Worm (Caenorhabditis elegans) whole organism, young adult: Measurements from ENCODE around the gene str-27.
"Not testable (repeated sequence)": the region's sequence is repeated elsewhere in the genome, so short reads cannot be mapped to it uniquely, and the experiment has no call there.

ENCODE experiments used
- B0035.1 ChIP-seq: sonication (generic microtip); optimal IDR thresholded peaks from 2 replicates; lab custom pipeline; 2016; ENCODE audit warnings: missing genetic modification characterization, mild to moderate bottlenecking, missing compliant biosample characterization, missing genotype, missing genetic modification reagents
- F22D6.2 ChIP-seq: sonication (generic microtip); optimal IDR thresholded peaks from 2 replicates; lab custom pipeline; 2016; ENCODE audit warnings: mild to moderate bottlenecking, missing genetic modification characterization, missing compliant biosample characterization
- F23B12.7 ChIP-seq: sonication (generic microtip); optimal IDR thresholded peaks from 2 replicates; lab custom pipeline; 2017; ENCODE audit warnings: missing genetic modification characterization, mild to moderate bottlenecking, missing compliant biosample characterization, antibody characterized with exemption, moderate library complexity; ENCODE audit not compliant: insufficient read depth
- F39B2.1 ChIP-seq: fragments of 200-800 bp; sonication (Bioruptor generic); IDR thresholded peaks from 2 replicates; pipeline ENCODE4 v1.3.6; 2022; ENCODE audit warnings: missing genetic modification reagents, missing genetic modification characterization, missing compliant biosample characterization
- K11D2.4 ChIP-seq: fragments of 200-800 bp; sonication (Bioruptor generic); IDR thresholded peaks from 2 replicates; pipeline ENCODE4 v1.3.6; 2022; ENCODE audit warnings: missing genetic modification reagents, missing genetic modification characterization, missing compliant biosample characterization
- K12H6.12 ChIP-seq: fragments of 200-800 bp; sonication (Bioruptor generic); optimal IDR thresholded peaks from 2 replicates; lab custom pipeline; 2018; ENCODE audit warnings: mild to moderate bottlenecking, missing genetic modification characterization, missing compliant biosample characterization
- T07F8.4 ChIP-seq: sonication (generic microtip); optimal IDR thresholded peaks from 2 replicates; lab custom pipeline; 2016; ENCODE audit warnings: mild to moderate bottlenecking, missing genetic modification characterization, moderate library complexity, missing compliant biosample characterization
- Y53F4B.3 ChIP-seq: fragments of 200-800 bp; sonication (Bioruptor generic); IDR thresholded peaks from 2 replicates; pipeline ENCODE4 v1.3.6; 2022; ENCODE audit warnings: missing genetic modification reagents, missing genetic modification characterization, missing compliant biosample characterization
- akir-1 ChIP-seq: fragments of 200-800 bp; sonication (Bioruptor generic); optimal IDR thresholded peaks from 2 replicates; lab custom pipeline; 2018; ENCODE audit warnings: mild to moderate bottlenecking, missing genetic modification characterization, moderate library complexity, missing compliant biosample characterization
- athp-1 ChIP-seq: sonication (generic microtip); optimal IDR thresholded peaks from 2 replicates; lab custom pipeline; 2017; ENCODE audit warnings: mild to moderate bottlenecking, missing genetic modification characterization, missing compliant biosample characterization
- attf-3 ChIP-seq: fragments of 200-800 bp; sonication (Bioruptor generic); conservative IDR thresholded peaks from 2 replicates; pipeline ENCODE4 v1.3.6; 2022; ENCODE audit warnings: missing genetic modification reagents, missing genetic modification characterization, missing compliant biosample characterization
- attf-5 ChIP-seq: fragments of 200-800 bp; sonication (Bioruptor generic); optimal IDR thresholded peaks from 2 replicates; lab custom pipeline; 2018; ENCODE audit warnings: mild to moderate bottlenecking, missing genetic modification characterization, missing compliant biosample characterization
- ceh-40 ChIP-seq: fragments of 200-800 bp; sonication (Bioruptor generic); IDR thresholded peaks from 2 replicates; pipeline ENCODE4 v1.3.6; 2022; ENCODE audit warnings: missing genetic modification characterization, missing compliant biosample characterization
- ceh-58 ChIP-seq: fragments of 200-800 bp; sonication (Bioruptor generic); IDR thresholded peaks from 2 replicates; pipeline ENCODE4 v1.3.6; 2022; ENCODE audit warnings: missing genetic modification characterization, missing compliant biosample characterization
- ceh-79 ChIP-seq: sonication (generic microtip); optimal IDR thresholded peaks from 2 replicates; lab custom pipeline; 2017; ENCODE audit warnings: mild to moderate bottlenecking, missing genetic modification characterization, missing compliant biosample characterization
- chd-7 ChIP-seq: sonication (generic microtip); optimal IDR thresholded peaks from 2 replicates; lab custom pipeline; 2016; ENCODE audit warnings: mild to moderate bottlenecking, missing genetic modification characterization, moderate library complexity, missing compliant biosample characterization
- die-1 ChIP-seq: sonication (generic microtip); optimal IDR thresholded peaks from 2 replicates; lab custom pipeline; 2016; ENCODE audit warnings: missing genotype, mild to moderate bottlenecking, missing genetic modification characterization, missing compliant biosample characterization
- dox-1 ChIP-seq: fragments of 200-800 bp; sonication (Bioruptor generic); IDR thresholded peaks from 2 replicates; pipeline ENCODE4 v1.3.6; 2022; ENCODE audit warnings: missing genetic modification reagents, missing genetic modification characterization, missing compliant biosample characterization
- ekl-4 ChIP-seq: fragments of 200-800 bp; sonication (Bioruptor generic); IDR thresholded peaks from 2 replicates; pipeline ENCODE4 v1.3.6; 2022; ENCODE audit warnings: missing genetic modification reagents, missing genetic modification characterization, missing compliant biosample characterization
- ets-4 ChIP-seq: fragments of 200-800 bp; sonication (Bioruptor generic); optimal IDR thresholded peaks from 2 replicates; lab custom pipeline; 2018; ENCODE audit warnings: mild to moderate bottlenecking, missing genetic modification characterization, missing compliant biosample characterization
- him-1 ChIP-seq: sonication (generic microtip); optimal IDR thresholded peaks from 2 replicates; lab custom pipeline; 2016; ENCODE audit warnings: missing genotype, missing genetic modification reagents, missing genetic modification characterization, missing compliant biosample characterization
- lin-40 ChIP-seq: sonication (generic microtip); optimal IDR thresholded peaks from 2 replicates; lab custom pipeline; 2016; ENCODE audit warnings: missing genetic modification characterization, mild to moderate bottlenecking, missing compliant biosample characterization, missing genotype, missing genetic modification reagents
- lin-54 ChIP-seq: fragments of 200-800 bp; sonication (Bioruptor generic); optimal IDR thresholded peaks from 2 replicates; lab custom pipeline; 2018; ENCODE audit warnings: mild to moderate bottlenecking, missing genetic modification characterization, missing compliant biosample characterization
- lsy-27 ChIP-seq: sonication (generic microtip); optimal IDR thresholded peaks from 2 replicates; lab custom pipeline; 2017; ENCODE audit warnings: missing genetic modification characterization, mild to moderate bottlenecking, missing compliant biosample characterization, antibody characterized with exemption, missing genotype, borderline replicate concordance; ENCODE audit not compliant: insufficient read depth
- mel-28 ChIP-seq: sonication (generic microtip); optimal IDR thresholded peaks from 2 replicates; lab custom pipeline; 2016; ENCODE audit warnings: borderline replicate concordance, mild to moderate bottlenecking, missing genetic modification characterization, missing compliant biosample characterization
- nfya-1 ChIP-seq: sonication (generic microtip); optimal IDR thresholded peaks from 2 replicates; lab custom pipeline; 2017; ENCODE audit warnings: antibody characterized with exemption, missing compliant biosample characterization, missing genetic modification characterization, borderline replicate concordance; ENCODE audit not compliant: insufficient read depth
- nfyb-1 ChIP-seq: fragments of 200-800 bp; sonication (Bioruptor generic); IDR thresholded peaks from 2 replicates; pipeline ENCODE4 v1.3.6; 2022; ENCODE audit warnings: missing genetic modification reagents, missing genetic modification characterization, missing compliant biosample characterization
- nhr-179 ChIP-seq: sonication (generic microtip); optimal IDR thresholded peaks from 2 replicates; lab custom pipeline; 2016; ENCODE audit warnings: mild to moderate bottlenecking, missing genetic modification characterization, missing compliant biosample characterization
- nhr-27 ChIP-seq: fragments of 200-800 bp; sonication (Bioruptor generic); optimal IDR thresholded peaks from 2 replicates; lab custom pipeline; 2018; ENCODE audit warnings: mild to moderate bottlenecking, missing genetic modification characterization, moderate library complexity, missing compliant biosample characterization
- pha-4 ChIP-seq: fragments of 150-350 bp; sonication (generic microtip); optimal IDR thresholded peaks from 2 replicates; lab custom pipeline; 2014; ENCODE audit warnings: missing biosample characterization, missing genetic modification reagents, missing genetic modification characterization
- rpc-1 ChIP-seq, 2 experiments: fragments of 150-350 bp in 1 of 2; sonication (generic microtip) in 1 of 2; optimal IDR thresholded peaks; 2 replicates each; lab custom pipeline; 2014 to 2018; ENCODE audit warnings: missing biosample characterization in 1 of 2, missing genetic modification characterization in 1 of 2, missing genetic modification reagents in 1 of 2, missing genotype in 1 of 2
- snpc-4 ChIP-seq, 5 experiments: fragments of 150-350 bp in 1 of 5; sonication (generic microtip) in 4 of 5; optimal IDR thresholded peaks; 2 replicates each; lab custom pipeline; 2014 to 2018; ENCODE audit warnings: missing genetic modification characterization in 5 of 5, missing biosample characterization in 3 of 5, antibody characterized with exemption in 2 of 5, mild to moderate bottlenecking in 2 of 5, missing compliant biosample characterization in 2 of 5, missing genotype in 2 of 5, moderate library complexity in 2 of 5, missing genetic modification reagents in 1 of 5
- sptf-2 ChIP-seq: fragments of 200-800 bp; sonication (Bioruptor generic); optimal IDR thresholded peaks from 2 replicates; lab custom pipeline; 2018; ENCODE audit warnings: mild to moderate bottlenecking, missing genetic modification characterization, missing compliant biosample characterization
- tbp1 ChIP-seq: fragments of 200-800 bp; sonication (Bioruptor generic); optimal IDR thresholded peaks from 2 replicates; lab custom pipeline; 2018; ENCODE audit warnings: mild to moderate bottlenecking, missing genetic modification characterization, missing compliant biosample characterization
- xnd-1 ChIP-seq: sonication (generic microtip); optimal IDR thresholded peaks from 2 replicates; lab custom pipeline; 2016; ENCODE audit warnings: missing genotype, missing genetic modification reagents, missing genetic modification characterization, missing compliant biosample characterization
- zim-3 ChIP-seq: sonication (generic microtip); optimal IDR thresholded peaks from 2 replicates; lab custom pipeline; 2017; ENCODE audit warnings: mild to moderate bottlenecking, missing genetic modification characterization, moderate library complexity, missing compliant biosample characterization
- ztf-18 ChIP-seq: sonication (generic microtip); optimal IDR thresholded peaks from 2 replicates; lab custom pipeline; 2016; ENCODE audit warnings: missing genotype, mild to moderate bottlenecking, missing genetic modification characterization, missing compliant biosample characterization
- ztf-22 ChIP-seq: fragments of 200-800 bp; sonication (Bioruptor generic); optimal IDR thresholded peaks from 2 replicates; lab custom pipeline; 2018; ENCODE audit warnings: mild to moderate bottlenecking, missing genetic modification characterization, moderate library complexity, missing compliant biosample characterization
- ztf-26 ChIP-seq: sonication (generic microtip); optimal IDR thresholded peaks from 2 replicates; lab custom pipeline; 2017; ENCODE audit warnings: missing genetic modification characterization, missing compliant biosample characterization
- ztf-28 ChIP-seq: fragments of 200-800 bp; sonication (Bioruptor generic); IDR thresholded peaks from 2 replicates; pipeline ENCODE4 v1.3.6; 2022; ENCODE audit warnings: missing genetic modification reagents, missing genetic modification characterization, missing compliant biosample characterization
- ztf-3 ChIP-seq: fragments of 200-800 bp; sonication (Bioruptor generic); optimal IDR thresholded peaks from 2 replicates; lab custom pipeline; 2018; ENCODE audit warnings: mild to moderate bottlenecking, missing genetic modification characterization, missing compliant biosample characterization

str-27 gene

DNA sequence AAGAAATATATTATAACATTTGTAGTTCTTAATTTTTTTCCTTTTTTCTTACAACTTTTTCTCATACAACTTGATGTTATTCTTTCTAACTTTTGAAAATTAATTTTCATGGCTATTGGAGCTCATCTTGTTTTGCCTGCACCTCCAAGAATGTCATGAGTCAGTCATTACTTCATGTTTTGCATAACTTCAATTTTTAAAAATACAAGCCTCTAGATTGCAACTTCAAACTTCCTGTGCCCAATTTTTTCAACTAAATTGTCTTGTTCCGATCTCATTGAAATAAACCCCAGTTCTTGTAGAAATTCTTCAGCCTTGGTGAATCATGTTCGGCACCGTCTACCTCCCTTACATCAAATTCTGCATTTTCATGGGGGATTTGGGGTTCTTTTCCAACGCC is 22.8 kb upstream of the str-27 start, which contains the start of gene str-9:
Gene str-9 (plus strand): TSS at position 301 of the 400 bp plus-strand sequence.
- TF ChIP-seq F23B12.7 (tag; lab: Kevin White, UChicago): no peak
- no peak for TF ChIP-seq tbp1
- no peak for TF ChIP-seq akir-1
- no peak for TF ChIP-seq nhr-27 (tag; lab: Kevin White, UChicago)
- TF ChIP-seq ztf-28 (GFP tag; lab: Robert Waterston, UW): no peak
- TF ChIP-seq ztf-26: no peak

DNA sequence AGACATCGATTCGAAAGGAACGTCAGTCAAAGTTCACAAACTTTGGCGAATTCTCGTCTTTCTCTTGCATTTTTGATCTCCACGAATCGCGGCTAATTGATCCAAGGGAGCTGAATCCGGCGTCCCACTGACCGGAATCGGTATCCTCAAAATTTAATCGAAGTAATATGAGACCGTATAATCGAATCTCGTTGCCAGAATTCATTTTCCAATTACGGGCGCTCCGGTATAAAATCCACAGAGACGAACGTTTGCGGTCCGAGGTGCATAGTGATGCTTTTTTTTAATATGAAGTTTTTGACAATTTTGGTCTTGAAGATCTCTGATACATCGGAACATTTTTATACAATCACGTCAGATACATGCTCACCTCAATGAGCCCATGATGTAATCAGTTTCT is 22.0 kb upstream of the str-27 start:
- TF ChIP-seq sptf-2 (GFP tag; lab: Kevin White, UChicago) (no peak), ceh-58 (GFP tag; lab: Robert Waterston, UW) (no peak), zim-3 (no peak), ztf-28 (GFP tag; lab: Robert Waterston, UW) (no peak), Y53F4B.3 (GFP tag; lab: Robert Waterston, UW) (no peak), nfya-1 (tag; lab: Kevin White, UChicago) (no peak), athp-1 (no peak), chd-7 (tag; lab: Kevin White, UChicago) (no peak), ztf-18 (no peak), lin-40 (tag; lab: Kevin White, UChicago) (no peak), rpc-1 (optimal IDR thresholded peaks at IDR 0.05; lab: Kevin White, UChicago) (no peak), rpc-1 (tag; optimal IDR thresholded peaks at IDR 0.05; lab: Kevin White, UChicago) (no peak), lsy-27 (tag; lab: Kevin White, UChicago) (no peak), T07F8.4 (tag; lab: Kevin White, UChicago) (no peak), him-1 (no peak), ekl-4 (GFP tag; lab: Robert Waterston, UW) (no peak), ceh-79 (no peak), dox-1 (GFP tag; lab: Robert Waterston, UW) (no peak), nhr-27 (tag; lab: Kevin White, UChicago) (no peak)

DNA sequence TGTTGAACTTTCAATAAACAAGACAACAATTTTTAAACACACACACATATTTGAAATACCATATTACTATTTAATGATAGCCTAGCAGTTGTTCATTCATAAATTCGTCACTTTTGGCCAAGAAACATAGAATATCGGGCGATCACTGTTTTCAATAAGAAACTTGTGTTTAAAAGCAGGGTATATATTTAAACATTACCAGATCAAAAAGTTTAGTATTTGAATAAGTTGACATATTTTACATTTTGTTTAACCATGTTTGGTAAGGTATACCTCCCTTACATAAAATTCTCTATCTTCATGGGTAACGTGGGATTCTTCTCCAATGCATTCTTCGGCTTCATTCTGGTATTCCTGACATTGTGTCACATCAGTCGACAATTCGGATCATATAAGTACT is 19.1 kb upstream of the str-27 start, which contains the start of gene str-8:
Gene str-8 (plus strand): TSS at position 301 of the 400 bp plus-strand sequence.
- TF ChIP-seq ztf-22 (GFP tag; lab: Kevin White, UChicago); B0035.1 (tag; lab: Kevin White, UChicago); xnd-1 (tag; lab: Kevin White, UChicago): not testable (repeated sequence)

DNA sequence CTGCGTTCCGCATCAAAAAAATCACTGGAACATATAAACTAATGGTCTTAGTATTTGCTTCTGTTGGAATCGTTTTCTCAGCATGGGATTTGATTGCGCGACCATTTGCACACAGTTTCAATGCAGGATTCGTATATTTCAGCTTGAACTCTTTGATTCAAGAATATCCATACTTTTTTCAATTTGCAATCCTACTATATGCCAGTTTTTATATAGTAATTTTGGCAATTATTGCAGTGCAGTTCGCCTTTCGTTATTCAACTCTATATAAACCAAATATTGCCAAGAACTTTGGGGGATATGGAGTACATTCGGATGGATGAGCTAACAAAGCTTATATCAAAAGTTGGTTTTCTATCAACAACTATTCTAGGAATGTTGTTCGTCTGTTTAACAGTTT is 17.3 kb upstream of the str-27 start, which contains the start of gene str-5:
Gene str-5 (plus strand): TSS at position 301 of the 400 bp plus-strand sequence.
- not testable (repeated sequence) for TF ChIP-seq F22D6.2 (tag; lab: Kevin White, UChicago); ztf-3 (GFP tag; lab: Kevin White, UChicago); nhr-179
- TF ChIP-seq, all 124 proteins: peak for 0; not testable (repeated sequence) for 124

DNA sequence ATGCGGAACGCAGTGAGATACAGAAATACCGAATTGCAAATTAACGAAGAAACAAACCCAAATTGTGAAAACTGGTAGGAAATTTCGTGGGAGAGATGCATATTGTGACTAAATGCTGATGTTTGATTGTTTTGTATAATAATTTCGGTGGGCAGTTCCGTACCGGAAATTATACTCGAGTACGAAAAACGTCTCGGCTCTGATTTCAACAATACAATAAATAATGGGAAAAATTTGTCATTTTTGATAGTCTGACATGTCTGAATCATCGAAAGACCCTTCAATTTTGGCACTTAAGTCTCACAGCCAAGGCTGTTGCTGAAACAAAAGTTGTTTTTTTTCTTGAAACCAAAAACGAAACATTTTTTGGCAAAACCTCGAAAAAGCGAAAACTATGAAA is 16.4 kb upstream of the str-27 start, which contains the start of gene str-43:
Gene str-43 (minus strand): TSS at position 101 of the 400 bp plus-strand sequence.
- no peak for TF ChIP-seq die-1
- no peak for TF ChIP-seq nfya-1 (tag; lab: Kevin White, UChicago)
- TF ChIP-seq ets-4: no peak
- no peak for TF ChIP-seq F39B2.1 (GFP tag; lab: Robert Waterston, UW)
- no peak for TF ChIP-seq zim-3
- TF ChIP-seq pha-4 (tag; lab: Kevin White, UChicago): no peak
- no peak for TF ChIP-seq snpc-4 (GFP tag; optimal IDR thresholded peaks at IDR 0.05; lab: Kevin White, UChicago)
- no peak for TF ChIP-seq snpc-4 (tag; optimal IDR thresholded peaks at IDR 0.05; lab: Kevin White, UChicago)
- no peak for TF ChIP-seq nhr-27 (tag; lab: Kevin White, UChicago)
- no peak for TF ChIP-seq attf-5
- TF ChIP-seq K11D2.4 (GFP tag; lab: Robert Waterston, UW): no peak
- no peak for TF ChIP-seq lin-54 (GFP tag; lab: Kevin White, UChicago)
- TF ChIP-seq nfyb-1 (GFP tag; lab: Robert Waterston, UW): no peak
- TF ChIP-seq K12H6.12: no peak
- no peak for TF ChIP-seq mel-28 (tag; lab: Kevin White, UChicago)
- TF ChIP-seq attf-3: no peak
- TF ChIP-seq T07F8.4 (tag; lab: Kevin White, UChicago): no peak
- TF ChIP-seq ceh-40 (GFP tag; lab: Robert Waterston, UW): no peak
